Fruit fly (Drosophila melanogaster) Kc167 (cell line): ENCODE results near the gene Hmbs.

Source experiments
- Myc ChIP-seq: fragments of >200 bp; optimal IDR thresholded peaks from 2 replicates; lab custom pipeline; 2017; ENCODE audit warnings: missing external identifiers
- Sin3A ChIP-seq: fragments of >200 bp; optimal IDR thresholded peaks from 2 replicates; lab custom pipeline; 2018; ENCODE audit warnings: missing external identifiers
- h ChIP-seq: fragments of >200 bp; optimal IDR thresholded peaks from 3 replicates; lab custom pipeline; 2018; ENCODE audit warnings: missing external identifiers
- insv ChIP-seq: fragments of >200 bp; optimal IDR thresholded peaks from 3 replicates; lab custom pipeline; 2018; ENCODE audit warnings: missing external identifiers
- psq ChIP-seq: fragments of >200 bp; optimal IDR thresholded peaks from 2 replicates; lab custom pipeline; 2017; ENCODE audit warnings: missing external identifiers
- ttk ChIP-seq: sonication (Bioruptor generic); optimal IDR thresholded peaks from 2 replicates; lab custom pipeline; 2017; ENCODE audit warnings: missing external identifiers

DNA sequence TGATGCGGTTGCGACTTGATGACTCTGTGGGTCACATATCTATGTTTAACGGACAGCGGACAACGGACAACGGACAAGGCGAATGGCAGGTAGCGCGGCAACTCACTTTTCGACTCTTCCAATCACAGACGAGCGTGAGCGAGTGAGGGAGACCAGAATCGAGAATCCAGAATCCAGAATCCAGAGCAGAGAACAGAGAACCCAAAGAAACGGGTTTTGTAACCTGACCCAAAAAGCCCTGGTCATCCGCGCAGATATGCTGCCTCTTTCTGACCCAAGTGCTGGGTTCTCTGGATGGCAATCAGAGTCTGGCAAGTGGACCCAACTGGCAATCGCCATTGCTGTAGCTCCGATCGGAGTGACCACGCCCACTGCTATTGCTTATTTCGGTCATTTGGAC, 29.7 kb downstream of the Hmbs start:
- TF ChIP-seq h (lab: Kevin White, UChicago) (no peak), ttk (lab: Kevin White, UChicago) (no peak), psq (lab: Kevin White, UChicago) (no peak), insv (no peak), Myc (lab: Kevin White, UChicago) (no peak), Sin3A (lab: Kevin White, UChicago) (no peak)
